Fruit fly (Drosophila melanogaster) Kc167 (cell line): ENCODE data around the gene CG43843.

Source experiments
- Myc ChIP-seq: fragments of >200 bp; optimal IDR thresholded peaks from 2 replicates; lab custom pipeline; 2017; ENCODE audit warnings: missing external identifiers
- Sin3A ChIP-seq: fragments of >200 bp; optimal IDR thresholded peaks from 2 replicates; lab custom pipeline; 2018; ENCODE audit warnings: missing external identifiers
- psq ChIP-seq: fragments of >200 bp; optimal IDR thresholded peaks from 2 replicates; lab custom pipeline; 2017; ENCODE audit warnings: missing external identifiers

DNA sequence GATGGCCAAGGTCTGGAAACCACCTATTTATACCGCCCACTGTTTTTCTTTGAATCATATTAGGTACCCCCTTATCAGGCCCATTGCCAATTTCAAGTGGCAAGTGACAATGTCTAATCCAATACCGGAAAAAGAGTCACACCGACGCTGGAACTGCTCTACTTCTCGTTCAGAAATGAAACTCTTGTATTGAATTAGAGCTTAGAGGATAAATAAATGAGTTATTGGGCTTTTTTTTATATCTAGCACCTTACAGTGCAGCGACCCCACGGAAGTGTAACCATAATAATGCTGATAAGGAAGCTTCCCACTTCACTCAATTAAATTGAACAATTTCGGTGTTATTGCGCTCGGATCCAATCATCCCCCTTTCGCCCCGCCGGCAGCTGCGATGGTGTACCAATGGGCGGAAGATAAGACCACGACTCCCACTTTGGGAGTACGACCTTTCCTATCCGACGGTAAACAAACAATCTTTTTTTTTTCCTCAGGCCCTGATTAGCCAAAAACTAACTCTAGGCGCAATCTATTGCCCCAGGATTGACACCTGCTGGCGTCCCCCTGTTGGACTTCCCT is 34.0 kb upstream of the CG43843 start, which contains the start of gene CG15043:
- TF ChIP-seq Sin3A (no peak), psq (lab: Kevin White, UChicago) (no peak), Myc (lab: Kevin White, UChicago) (no peak)
